Fruit fly (Drosophila melanogaster) whole organism, prepupa: ENCODE data around the gene Ir31a.

Source experiments
- CG6276 ChIP-seq: fragments of 200-800 bp; sonication (Bioruptor generic); optimal IDR thresholded peaks from 2 replicates; lab custom pipeline; 2017; ENCODE audit warnings: missing biosample characterization, mild to moderate bottlenecking, missing genetic modification characterization
- OdsH ChIP-seq: fragments of 200-800 bp; sonication (Bioruptor generic); optimal IDR thresholded peaks from 3 replicates; lab custom pipeline; 2016; ENCODE audit warnings: missing biosample characterization, missing genetic modification characterization
- acj6 ChIP-seq: fragments of 200-800 bp; sonication (Bioruptor generic); optimal IDR thresholded peaks from 3 replicates; lab custom pipeline; 2016; ENCODE audit warnings: missing biosample characterization, missing genetic modification characterization
- cyc ChIP-seq: fragments of 200-800 bp; sonication (Bioruptor generic); optimal IDR thresholded peaks from 3 replicates; lab custom pipeline; 2016; ENCODE audit warnings: missing biosample characterization, missing genetic modification characterization

- TF ChIP-seq CG6276 (GFP tag; lab: Kevin White, UChicago) (no peak), acj6 (peak; percentile 37), OdsH (GFP tag; lab: Kevin White, UChicago) (peak; percentile 51), cyc (GFP tag; lab: Kevin White, UChicago) (peak; percentile 23)
Measured at dm6 chr2L:10428528-10428927, 23.2 kb downstream of the Ir31a start, which contains the start of gene CG5188.
